Fruit fly (Drosophila melanogaster) whole organism, embryonic: ENCODE data around the gene CG10508.

Experiments
- Abd-B ChIP-seq: fragments of 200-800 bp; sonication (Bioruptor generic); optimal IDR thresholded peaks from 2 replicates; lab custom pipeline; 2018; ENCODE audit warnings: missing biosample characterization, mild to moderate bottlenecking, missing genetic modification characterization, moderate library complexity
- Atf3 ChIP-seq: fragments of 200-800 bp; sonication (Bioruptor generic); optimal IDR thresholded peaks from 3 replicates; lab custom pipeline; 2016; ENCODE audit warnings: missing biosample characterization, missing genetic modification characterization
- Awh ChIP-seq: fragments of 200-800 bp; sonication (Bioruptor generic); IDR thresholded peaks from 2 replicates; pipeline ENCODE4, ENCODE4 v1.3.6; 2022; ENCODE audit warnings: missing biosample characterization, missing genetic modification characterization
- CG12104 ChIP-seq: fragments of 200-800 bp; sonication (Bioruptor generic); optimal IDR thresholded peaks from 3 replicates; lab custom pipeline; 2016; ENCODE audit warnings: missing biosample characterization, missing genetic modification characterization
- CG12155 ChIP-seq: fragments of 200-800 bp; sonication (Bioruptor generic); optimal IDR thresholded peaks from 3 replicates; lab custom pipeline; 2016; ENCODE audit warnings: missing biosample characterization, missing genetic modification characterization
- CG13296 ChIP-seq: fragments of 200-800 bp; sonication (Bioruptor generic); optimal IDR thresholded peaks from 3 replicates; lab custom pipeline; 2018; ENCODE audit warnings: missing biosample characterization, mild to moderate bottlenecking, missing genetic modification characterization
- CG15514 ChIP-seq: fragments of 200-800 bp; sonication (Bioruptor generic); optimal IDR thresholded peaks from 3 replicates; lab custom pipeline; 2017; ENCODE audit warnings: missing biosample characterization, missing genetic modification characterization, mild to moderate bottlenecking, moderate library complexity, missing genetic modification reagents
- CG17361 ChIP-seq: fragments of 200-800 bp; sonication (Bioruptor generic); IDR thresholded peaks from 3 replicates; pipeline ENCODE4 v1.3.6; 2022; ENCODE audit warnings: missing biosample characterization, missing genetic modification characterization
- CG17568 ChIP-seq: fragments of 200-800 bp; sonication (Bioruptor generic); optimal IDR thresholded peaks from 2 replicates; lab custom pipeline; 2018; ENCODE audit warnings: missing biosample characterization, mild to moderate bottlenecking, missing genetic modification characterization, moderate library complexity
- CG17912 ChIP-seq: fragments of 200-800 bp; sonication (Bioruptor generic); optimal IDR thresholded peaks from 2 replicates; lab custom pipeline; 2018; ENCODE audit warnings: missing biosample characterization, mild to moderate bottlenecking, missing genetic modification characterization
- CG32532 ChIP-seq: fragments of 200-800 bp; sonication (Bioruptor generic); IDR thresholded peaks from 2 replicates; pipeline ENCODE4 v1.3.6; 2022; ENCODE audit warnings: missing biosample characterization, missing genetic modification characterization
- CG34376 ChIP-seq: fragments of 200-800 bp; sonication (Bioruptor generic); optimal IDR thresholded peaks from 2 replicates; lab custom pipeline; 2018; ENCODE audit warnings: missing biosample characterization, mild to moderate bottlenecking, missing genetic modification characterization
- CG6791 ChIP-seq: fragments of 200-800 bp; sonication (Bioruptor generic); IDR thresholded peaks from 3 replicates; pipeline ENCODE4 v1.3.6; 2022; ENCODE audit warnings: missing biosample characterization, missing genetic modification characterization; ENCODE audit not compliant: partially characterized antibody
- CG7271 ChIP-seq: fragments of 200-800 bp; sonication (Bioruptor generic); optimal IDR thresholded peaks from 2 replicates; lab custom pipeline; 2018; ENCODE audit warnings: missing biosample characterization, mild to moderate bottlenecking, missing genetic modification characterization, moderate library complexity
- CG7357 ChIP-seq: fragments of 200-800 bp; sonication (Bioruptor generic); IDR thresholded peaks from 3 replicates; pipeline ENCODE4 v1.3.6; 2022; ENCODE audit warnings: missing biosample characterization, missing genetic modification characterization
- CG8765 ChIP-seq: fragments of 200-800 bp; sonication (Bioruptor generic); IDR thresholded peaks from 2 replicates; pipeline ENCODE4 v1.3.6; 2022; ENCODE audit warnings: missing biosample characterization, missing genetic modification characterization
- CG8944 ChIP-seq: fragments of 200-800 bp; sonication (Bioruptor generic); optimal IDR thresholded peaks from 3 replicates; lab custom pipeline; 2016; ENCODE audit warnings: missing biosample characterization, missing genetic modification characterization
- CG9876 ChIP-seq: fragments of 200-800 bp; sonication (Bioruptor generic); optimal IDR thresholded peaks from 2 replicates; lab custom pipeline; 2016; ENCODE audit warnings: missing biosample characterization, missing genetic modification characterization
- CkIIα-i1 ChIP-seq: fragments of 200-800 bp; sonication (Bioruptor generic); IDR thresholded peaks from 2 replicates; pipeline ENCODE4 v1.3.6; 2022; ENCODE audit warnings: missing biosample characterization, missing genetic modification characterization
- D19A ChIP-seq: fragments of 200-800 bp; optimal IDR thresholded peaks from 3 replicates; lab custom pipeline; 2019; ENCODE audit warnings: missing biosample characterization, mild to moderate bottlenecking, missing genetic modification characterization, moderate library complexity
- Drgx ChIP-seq: fragments of 200-800 bp; sonication (Bioruptor generic); IDR thresholded peaks from 2 replicates; pipeline ENCODE4 v1.3.6; 2022; ENCODE audit warnings: missing biosample characterization, missing genetic modification characterization
- Ets65A ChIP-seq: fragments of 200-800 bp; sonication (Bioruptor generic); peaks from one replicate; lab custom pipeline; 2016; ENCODE audit warnings: missing biosample characterization, missing genetic modification characterization
- Gsc ChIP-seq: fragments of 200-800 bp; sonication (Bioruptor generic); IDR thresholded peaks from 2 replicates; pipeline ENCODE4 v1.3.6; 2022; ENCODE audit warnings: missing biosample characterization, missing genetic modification characterization
- HmgD ChIP-seq: fragments of 200-800 bp; sonication (Bioruptor generic); optimal IDR thresholded peaks from 3 replicates; lab custom pipeline; 2016; ENCODE audit warnings: missing biosample characterization, missing genetic modification characterization
- Hr78 ChIP-seq, 2 experiments: fragments of 200-800 bp in 1 of 2; fragments of >200 bp in 1 of 2; sonication (Bioruptor generic) in 1 of 2; optimal IDR thresholded peaks; 2 replicates each; lab custom pipeline; 2017 to 2019; ENCODE audit warnings: missing biosample characterization in 2 of 2, missing genetic modification characterization in 2 of 2, mild to moderate bottlenecking in 1 of 2, moderate library complexity in 1 of 2
- MTF-1 ChIP-seq: fragments of 200-800 bp; sonication (Bioruptor generic); optimal IDR thresholded peaks from 2 replicates; lab custom pipeline; 2018; ENCODE audit warnings: missing biosample characterization, mild to moderate bottlenecking, missing genetic modification characterization, borderline replicate concordance
- Nf-YA ChIP-seq: fragments of 200-800 bp; sonication (Bioruptor generic); IDR thresholded peaks from 2 replicates; pipeline ENCODE4 v1.3.6; 2022; ENCODE audit warnings: missing biosample characterization, missing genetic modification characterization
- Oaz ChIP-seq: fragments of 200-800 bp; sonication (Bioruptor generic); IDR thresholded peaks from 2 replicates; pipeline ENCODE4 v1.3.6; 2022; ENCODE audit warnings: missing biosample characterization, missing genetic modification characterization
- Taf1 ChIP-seq: fragments of 200-800 bp; sonication (Bioruptor generic); IDR thresholded peaks from 2 replicates; pipeline ENCODE4 v1.3.6; 2022; ENCODE audit warnings: missing biosample characterization, missing genetic modification characterization
- Tbp ChIP-seq: fragments of >200 bp; optimal IDR thresholded peaks from 2 replicates; lab custom pipeline; 2018; ENCODE audit warnings: missing biosample characterization, missing genetic modification characterization
- aop ChIP-seq: fragments of 200-800 bp; sonication (Bioruptor generic); IDR thresholded peaks from 2 replicates; pipeline ENCODE4 v1.3.6; 2022; ENCODE audit warnings: missing biosample characterization, missing genetic modification characterization
- ase ChIP-seq: fragments of 200-800 bp; sonication (Bioruptor generic); IDR thresholded peaks from 3 replicates; pipeline ENCODE4 v1.3.6; 2022; ENCODE audit warnings: missing biosample characterization, missing genetic modification characterization
- bcd ChIP-seq: fragments of 200-800 bp; sonication (Bioruptor generic); optimal IDR thresholded peaks from 2 replicates; lab custom pipeline; 2017; ENCODE audit warnings: missing biosample characterization, mild to moderate bottlenecking, missing genetic modification characterization
- disco-r ChIP-seq: fragments of 200-800 bp; sonication (Bioruptor generic); optimal IDR thresholded peaks from 2 replicates; lab custom pipeline; 2016; ENCODE audit warnings: missing biosample characterization, missing genetic modification characterization
- dpn ChIP-seq, 2 experiments: fragments of 200-800 bp; sonication (Bioruptor generic); optimal IDR thresholded peaks; 3 replicates each; lab custom pipeline; 2016; ENCODE audit warnings: missing biosample characterization in 2 of 2, missing genetic modification characterization in 2 of 2
- ems ChIP-seq: fragments of 200-800 bp; sonication (Bioruptor generic); optimal IDR thresholded peaks from 3 replicates; lab custom pipeline; 2016; ENCODE audit warnings: missing biosample characterization, missing genetic modification characterization
- esg ChIP-seq: fragments of 200-800 bp; sonication (Bioruptor generic); conservative IDR thresholded peaks from 2 replicates; pipeline ENCODE4 v1.3.6; 2022; ENCODE audit warnings: missing biosample characterization, missing genetic modification characterization
- exex ChIP-seq: fragments of 200-800 bp; sonication (Bioruptor generic); optimal IDR thresholded peaks from 4 replicates; lab custom pipeline; 2018; ENCODE audit warnings: missing biosample characterization, mild to moderate bottlenecking, missing genetic modification characterization, moderate library complexity
- fu2 ChIP-seq: fragments of 200-800 bp; sonication (Bioruptor generic); optimal IDR thresholded peaks from 2 replicates; lab custom pipeline; 2016; ENCODE audit warnings: missing biosample characterization, missing genetic modification characterization
- gem ChIP-seq: fragments of 200-800 bp; sonication (Bioruptor generic); optimal IDR thresholded peaks from 2 replicates; lab custom pipeline; 2019; ENCODE audit warnings: missing biosample characterization, mild to moderate bottlenecking, missing genetic modification characterization, moderate library complexity
- gsb-n ChIP-seq: fragments of 200-800 bp; sonication (Bioruptor generic); optimal IDR thresholded peaks from 3 replicates; lab custom pipeline; 2018; ENCODE audit warnings: missing biosample characterization, mild to moderate bottlenecking, missing genetic modification characterization
- hth ChIP-seq: fragments of >200 bp; optimal IDR thresholded peaks from 2 replicates; lab custom pipeline; 2017; ENCODE audit warnings: inconsistent platforms
- insv ChIP-seq, 2 experiments: fragments of 200-800 bp; sonication (Bioruptor generic); optimal IDR thresholded peaks; 3 replicates each; lab custom pipeline; 2016 to 2018; ENCODE audit warnings: missing biosample characterization in 2 of 2, missing genetic modification characterization in 2 of 2
- lov ChIP-seq, 2 experiments: fragments of 200-800 bp in 1 of 2; fragments of >200 bp in 1 of 2; sonication (Bioruptor generic) in 1 of 2; IDR thresholded peaks in 1 of 2; optimal IDR thresholded peaks in 1 of 2; 2 replicates in 1 of 2; 3 replicates in 1 of 2; pipeline versions ENCODE4 v1.3.6 to Lab custom; 2017 to 2022; ENCODE audit warnings: missing biosample characterization in 1 of 2, missing genetic modification characterization in 1 of 2
- maf-S ChIP-seq: fragments of 200-800 bp; sonication (Bioruptor generic); optimal IDR thresholded peaks from 2 replicates; lab custom pipeline; 2016; ENCODE audit warnings: missing biosample characterization, missing genetic modification characterization
- nom ChIP-seq: fragments of 200-800 bp; sonication (Bioruptor generic); optimal IDR thresholded peaks from 2 replicates; lab custom pipeline; 2017; ENCODE audit warnings: missing biosample characterization, missing genetic modification characterization, mild to moderate bottlenecking, moderate library complexity, missing genetic modification reagents
- sens-2 ChIP-seq: fragments of 200-800 bp; sonication (Bioruptor generic); IDR thresholded peaks from 2 replicates; pipeline ENCODE4 v1.3.6; 2022; ENCODE audit warnings: missing biosample characterization, missing genetic modification characterization
- sim ChIP-seq: fragments of 200-800 bp; sonication (Bioruptor generic); IDR thresholded peaks from 2 replicates; pipeline ENCODE4 v1.3.6; 2022; ENCODE audit warnings: missing biosample characterization, missing genetic modification characterization
- trem ChIP-seq: fragments of 200-800 bp; optimal IDR thresholded peaks from 3 replicates; lab custom pipeline; 2019; ENCODE audit warnings: missing biosample characterization, mild to moderate bottlenecking, missing genetic modification characterization, moderate library complexity
- ttk ChIP-seq: fragments of 200-800 bp; sonication (Bioruptor generic); IDR thresholded peaks from 2 replicates; pipeline ENCODE4 v2.1.2; 2022; ENCODE audit warnings: missing biosample characterization, missing genetic modification characterization
- wor ChIP-seq: fragments of 200-800 bp; sonication (Bioruptor generic); IDR thresholded peaks from 2 replicates; pipeline ENCODE4 v1.3.6; 2022; ENCODE audit warnings: missing biosample characterization, missing genetic modification characterization
- zen2 ChIP-seq: fragments of 200-800 bp; sonication (Bioruptor generic); IDR thresholded peaks from 3 replicates; pipeline ENCODE4 v1.3.6; 2022; ENCODE audit warnings: missing biosample characterization, missing genetic modification characterization; ENCODE audit not compliant: partially characterized antibody

The CG10508 gene

dm6 chr3L:21200587-21200986 is 9.4 kb upstream of the CG10508 start (continued):
- TF ChIP-seq sens-2 (GFP tag; lab: Robert Waterston, UW) (no peak), CG13296 (GFP tag; lab: Kevin White, UChicago) (no peak), Nf-YA (GFP tag; lab: Robert Waterston, UW) (0 out of 2 replicates have a peak, but pooled peaks have one; percentile 8), CG7357 (no peak), insv (GFP tag; optimal IDR thresholded peaks at IDR 0.05; lab: Kevin White, UChicago) (no peak), CkIIα-i1 (GFP tag; lab: Robert Waterston, UW) (no peak), exex (tag; lab: Kevin White, UChicago) (no peak), aop (GFP tag; lab: Robert Waterston, UW) (no peak), gsb-n (tag; lab: Kevin White, UChicago) (no peak), CG9876 (GFP tag; lab: Kevin White, UChicago) (no peak), Hr78 (GFP tag; optimal IDR thresholded peaks at IDR 0.05; lab: Kevin White, UChicago) (peak in 1 of 2 experiments; percentile 25), nom (no peak), Awh (GFP tag; lab: Robert Waterston, UW) (no peak), CG7271 (tag; lab: Kevin White, UChicago) (no peak), lov (optimal IDR thresholded peaks at IDR 0.05; lab: Kevin White, UChicago) (no peak), lov (GFP tag; IDR thresholded peaks at IDR 0.05; lab: Robert Waterston, UW) (no peak), sim (GFP tag; lab: Robert Waterston, UW) (no peak), fu2 (GFP tag; lab: Kevin White, UChicago) (no peak), CG8944 (GFP tag; lab: Kevin White, UChicago) (no peak), Atf3 (GFP tag; lab: Kevin White, UChicago) (no peak), gem (tag; lab: Kevin White, UChicago) (peak; percentile 27), Gsc (GFP tag; lab: Robert Waterston, UW) (no peak), esg (GFP tag; lab: Robert Waterston, UW) (no peak), ttk (GFP tag; lab: Robert Waterston, UW) (peak; percentile 53; the same call in 1 of the 2 replicates), zen2 (no peak), CG8765 (GFP tag; lab: Robert Waterston, UW) (no peak), maf-S (GFP tag; lab: Kevin White, UChicago) (no peak), Abd-B (GFP tag; lab: Kevin White, UChicago) (no peak), CG32532 (GFP tag; lab: Robert Waterston, UW) (peak; percentile 40), bcd (GFP tag; lab: Kevin White, UChicago) (no peak), CG12155 (GFP tag; lab: Kevin White, UChicago) (no peak), MTF-1 (GFP tag; lab: Kevin White, UChicago) (no peak), ems (GFP tag; lab: Kevin White, UChicago) (no peak), wor (GFP tag; lab: Robert Waterston, UW) (no peak), trem (tag; lab: Kevin White, UChicago) (no peak), HmgD (GFP tag; lab: Kevin White, UChicago) (no peak), ase (GFP tag; lab: Robert Waterston, UW) (no peak), Ets65A (GFP tag; lab: Kevin White, UChicago) (peak; percentile 13), CG12104 (no peak), disco-r (GFP tag; lab: Kevin White, UChicago) (no peak), Tbp (GFP tag; lab: Kevin White, UChicago) (no peak), CG17361 (GFP tag; lab: Robert Waterston, UW) (0 out of 3 replicates have a peak, but pooled peaks have one; percentile 39), CG17912 (GFP tag; lab: Kevin White, UChicago) (no peak), Drgx (GFP tag; lab: Robert Waterston, UW) (0 out of 2 replicates have a peak, but pooled peaks have one; percentile 19), CG34376 (GFP tag; lab: Kevin White, UChicago) (no peak), CG15514 (no peak), CG17568 (GFP tag; lab: Kevin White, UChicago) (no peak), Oaz (GFP tag; lab: Robert Waterston, UW) (no peak), dpn (GFP tag; optimal IDR thresholded peaks at IDR 0.05; lab: Kevin White, UChicago) (no peak), D19A (no peak), CG6791 (GFP tag; lab: Robert Waterston, UW) (no peak), hth (lab: Kevin White, UChicago) (no peak), Taf1 (GFP tag; lab: Robert Waterston, UW) (no peak)
